Fruit fly (Drosophila melanogaster): ENCODE data around the gene NimB2.

The NimB2 gene

DNA sequence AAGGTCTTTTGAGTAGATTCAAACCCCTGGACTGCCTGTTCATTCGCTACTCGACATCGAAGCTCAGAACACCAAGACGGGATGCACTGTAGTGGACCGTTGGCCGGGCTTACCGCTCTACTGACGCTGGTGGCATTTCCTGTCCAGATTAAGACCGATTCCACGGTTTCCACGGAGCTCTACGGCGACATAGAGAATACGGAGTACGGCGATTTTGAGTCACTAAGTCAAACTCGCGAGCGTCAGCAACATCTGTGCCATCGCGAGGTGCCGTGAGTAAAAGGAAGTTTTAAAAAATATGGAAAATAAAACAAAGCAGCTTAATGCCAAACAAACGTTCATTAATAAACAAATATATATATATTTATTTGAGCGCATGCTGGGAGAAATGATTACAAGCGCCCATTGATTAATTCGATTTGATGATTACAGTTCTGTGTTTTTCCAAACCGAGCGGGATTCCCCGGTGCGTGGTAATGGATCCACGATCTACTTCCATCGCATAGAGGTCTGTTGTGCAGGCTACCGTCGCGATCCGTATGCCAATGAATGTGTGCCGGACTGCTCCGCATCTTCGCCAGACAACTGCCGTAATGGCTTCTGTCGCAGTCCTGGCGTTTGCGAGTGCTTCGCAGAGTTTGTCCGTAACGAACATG, 3.2 kb downstream of the NimB2 start, which contains the start of gene NimB1:
Gene NimB1, plus strand, starts transcription at position 41 of the 656 bp plus-strand sequence.
- TF ChIP-seq noc (tag; optimal IDR thresholded peaks at IDR 0.05): no peak

DNA sequence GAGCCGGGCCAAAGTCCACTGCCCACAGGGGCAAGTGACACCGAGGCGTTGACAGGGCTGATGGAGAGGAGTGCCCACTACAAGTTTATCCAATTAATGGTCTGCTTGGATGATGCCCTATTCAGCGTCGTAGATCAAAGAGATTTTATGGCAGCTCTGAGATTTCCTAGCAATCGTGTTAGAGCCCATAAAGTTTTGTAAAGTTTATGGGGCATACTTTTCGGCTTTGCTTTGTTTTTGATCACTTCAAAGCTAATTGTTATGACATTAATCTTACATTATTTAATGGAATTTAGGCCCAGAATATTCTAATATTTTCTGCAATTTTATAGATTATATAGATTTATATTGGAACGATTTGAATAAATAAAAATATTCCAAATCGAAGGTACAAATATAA, 6.4 kb downstream of the NimB2 start:
- no peak for TF ChIP-seq noc (tag; optimal IDR thresholded peaks at IDR 0.05)

- no peak for TF ChIP-seq noc (tag; optimal IDR thresholded peaks at IDR 0.05)
Observed at dm6 chr2L:13957239-13957638, 9.6 kb downstream of the NimB2 start, which contains the start of gene NimA. Gene NimA, plus strand, starts transcription at chr2L:13957539.

dm6 chr2L:13955775-13956174, 11.0 kb downstream of the NimB2 start:
- TF ChIP-seq noc (tag; optimal IDR thresholded peaks at IDR 0.05): no peak

DNA sequence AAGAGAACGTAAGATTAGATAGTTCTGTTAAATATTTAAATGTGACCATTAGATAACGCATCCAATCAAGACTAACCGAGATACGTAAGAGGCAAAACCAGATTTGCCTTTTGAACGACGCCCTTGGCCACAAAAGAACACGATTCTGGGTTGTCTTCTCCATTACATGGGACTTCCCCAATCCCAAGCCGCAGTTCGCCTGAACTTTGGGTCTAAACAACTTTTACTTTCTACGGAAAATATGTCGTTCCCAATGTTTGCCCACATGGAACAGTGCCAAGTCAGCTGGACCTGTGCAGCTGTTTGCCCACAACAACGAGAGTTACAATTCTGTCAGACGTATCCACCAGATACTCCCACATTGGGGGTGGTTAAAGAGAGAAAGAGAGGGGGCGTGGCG, 17.0 kb downstream of the NimB2 start:
- TF ChIP-seq noc (tag; optimal IDR thresholded peaks at IDR 0.05): no peak

DNA sequence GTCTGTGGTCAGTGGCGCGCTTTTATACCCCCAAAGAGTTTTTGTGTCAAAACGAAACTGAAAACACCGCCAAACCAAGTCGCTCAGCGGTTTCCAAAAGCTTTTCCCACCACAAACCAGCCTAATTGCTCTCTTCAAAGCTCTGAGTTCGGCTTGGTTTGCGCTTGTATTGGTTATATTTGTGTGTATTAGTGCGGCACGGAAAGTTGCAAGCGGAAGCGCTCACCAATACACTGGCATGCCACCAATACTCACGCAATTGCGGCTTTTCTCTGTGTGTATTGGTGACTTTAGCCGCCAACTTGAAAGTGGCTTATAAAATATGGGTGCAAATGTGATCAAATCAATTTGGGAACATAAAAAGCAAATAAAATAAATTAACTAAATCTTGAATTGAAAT, 19.3 kb downstream of the NimB2 start, which contains the start of gene Vajk3:
Gene Vajk3, minus strand, starts transcription at position 1 of the 400 bp plus-strand sequence.
- no peak for TF ChIP-seq noc (tag; optimal IDR thresholded peaks at IDR 0.05)

DNA sequence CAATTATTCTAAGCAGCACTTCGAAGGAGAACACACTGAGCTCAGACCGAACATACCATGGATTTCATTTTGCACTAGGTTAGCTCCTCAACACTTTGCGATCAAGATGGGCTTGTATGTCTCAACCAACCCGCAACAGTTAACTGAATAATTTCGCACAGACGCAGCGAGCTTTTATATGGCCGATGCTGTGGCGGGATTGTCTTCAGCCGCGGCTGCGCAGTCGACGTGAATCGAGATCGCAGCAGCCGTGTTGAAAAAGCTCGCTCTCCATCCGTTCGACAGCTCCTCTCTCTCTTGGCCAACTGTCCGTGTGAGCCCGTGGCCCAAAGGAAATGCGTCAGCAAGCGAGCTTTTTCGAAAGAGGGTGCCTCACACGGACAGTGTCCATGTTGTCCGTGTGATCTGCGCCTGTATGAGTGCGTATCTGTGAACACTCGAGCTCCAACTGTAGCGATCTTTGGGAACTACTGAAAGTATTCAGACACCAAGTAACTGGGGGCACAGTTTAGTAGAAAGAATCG, 32.2 kb downstream of the NimB2 start, which contains the start of gene Vajk2:
Gene Vajk2, minus strand, starts transcription at position 151 of the 524 bp plus-strand sequence.
- no peak for TF ChIP-seq noc (tag; optimal IDR thresholded peaks at IDR 0.05)

dm6 chr2L:13931318-13931717, 35.5 kb downstream of the NimB2 start, which contains the start of gene CG42711:
Gene CG42711, minus strand, starts transcription at chr2L:13931362.
- no peak for TF ChIP-seq noc (tag; optimal IDR thresholded peaks at IDR 0.05)

DNA sequence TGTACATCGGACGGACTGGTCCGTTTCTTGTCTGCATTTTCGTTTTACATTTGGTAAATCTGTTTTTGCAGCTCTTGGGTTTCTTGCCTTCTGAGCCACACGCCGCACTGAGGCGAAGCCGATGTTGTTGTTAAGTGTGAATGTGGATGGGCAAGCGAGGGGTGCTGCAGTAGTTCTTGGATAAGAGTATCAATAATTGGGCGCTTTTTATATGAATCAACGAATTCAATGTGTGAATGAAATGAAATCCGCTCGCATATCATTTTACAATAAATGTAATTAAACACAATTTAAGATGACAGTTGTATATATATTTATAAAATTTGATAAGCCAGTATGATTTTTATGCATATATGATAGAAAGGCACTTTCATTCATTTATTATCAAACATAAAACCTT, 38.4 kb downstream of the NimB2 start:
- no peak for TF ChIP-seq noc (tag; optimal IDR thresholded peaks at IDR 0.05)

- no peak for TF ChIP-seq noc (tag; optimal IDR thresholded peaks at IDR 0.05)
Observed at dm6 chr2L:13925699-13926098, 41.1 kb downstream of the NimB2 start.

DNA sequence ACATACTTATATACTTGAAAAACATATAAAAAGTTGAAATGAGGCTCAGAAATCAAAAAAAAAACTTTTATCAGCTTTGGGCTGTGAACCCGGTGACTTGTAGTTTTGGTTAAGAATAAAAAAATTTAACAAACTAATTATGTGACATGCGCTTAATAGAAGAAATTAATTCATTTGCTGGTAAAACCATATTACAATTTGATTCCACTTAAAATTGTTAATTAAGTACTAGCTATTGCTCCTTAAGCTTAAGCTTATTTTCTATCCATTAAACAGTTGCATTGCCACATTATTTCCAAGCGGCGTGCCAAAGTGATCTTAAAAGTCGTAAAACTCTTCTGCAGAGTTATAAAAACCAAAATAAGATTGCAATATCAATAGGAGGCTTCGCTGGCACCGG, 42.8 kb downstream of the NimB2 start:
- no peak for TF ChIP-seq noc (tag; optimal IDR thresholded peaks at IDR 0.05)

DNA sequence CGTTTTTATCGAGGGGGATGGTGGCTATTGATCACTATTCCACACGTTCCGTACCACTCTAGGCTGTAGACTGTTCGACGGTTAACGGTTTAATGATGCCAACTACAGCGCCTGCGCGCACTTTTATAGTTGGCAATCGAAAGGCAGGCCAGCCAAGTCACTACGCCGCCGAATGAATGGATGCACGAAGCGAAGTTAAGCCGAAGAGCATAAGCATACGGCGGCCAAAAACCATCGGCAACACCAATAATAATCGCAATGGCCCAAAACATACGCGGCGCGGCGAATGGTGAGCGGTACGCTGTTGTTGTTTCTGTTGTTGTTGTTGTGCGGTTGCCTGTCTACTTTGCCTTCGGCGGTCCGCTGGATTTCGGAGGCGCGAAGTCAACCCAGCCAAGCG, 43.4 kb downstream of the NimB2 start, which contains the start of gene Vajk1:
Gene Vajk1, minus strand, starts transcription at position 101 of the 400 bp plus-strand sequence.
- no peak for TF ChIP-seq noc (tag; optimal IDR thresholded peaks at IDR 0.05)
